Worm (Caenorhabditis elegans): ENCODE results near the gene Y55F3BR.6.

Y55F3BR.6 gene

DNA sequence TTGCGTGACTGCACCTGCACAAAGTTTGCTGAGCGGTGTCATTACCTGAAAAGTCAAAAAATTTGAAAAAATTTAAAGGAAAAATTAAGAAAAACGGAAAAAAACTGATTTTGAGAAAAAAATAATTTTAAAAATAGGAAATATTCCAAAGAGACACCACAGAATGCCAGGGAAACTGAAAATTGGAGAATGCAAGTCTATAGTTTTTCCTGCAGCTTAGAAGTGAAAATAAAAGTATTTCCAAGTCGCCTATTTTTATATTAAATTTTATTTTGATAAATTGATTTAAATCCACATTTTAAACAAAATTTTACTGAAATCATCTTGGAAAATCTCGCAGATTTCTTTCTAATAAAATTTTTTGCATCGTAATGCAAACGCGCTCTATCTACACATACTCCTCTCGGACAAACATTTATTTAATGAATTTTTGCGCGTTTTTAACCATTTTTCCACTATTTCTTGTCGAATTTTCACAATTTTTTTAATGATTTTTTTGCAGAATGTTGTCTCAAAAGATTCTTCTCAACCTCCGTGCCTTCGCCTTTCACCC is 45.3 kb downstream of the Y55F3BR.6 start, which contains the start of the genes F56B3.11 and ech-5:
TSS of gene F56B3.11 (minus strand) at position 51 of the 553 bp plus-strand sequence.
TSS of gene ech-5 (plus strand) at position 503 of the 553 bp plus-strand sequence.
- TF ChIP-seq nhr-47 (tag; optimal IDR thresholded peaks at IDR 0.05) = peak; percentile 94
- no peak for TF ChIP-seq ces-1 (GFP tag; optimal IDR thresholded peaks at IDR 0.05)
- TF ChIP-seq snpc-4 (tag; optimal IDR thresholded peaks at IDR 0.05) = peak; percentile 45
- no peak for TF ChIP-seq sptf-1 (tag; optimal IDR thresholded peaks at IDR 0.05)
- TF ChIP-seq egl-13 (tag; optimal IDR thresholded peaks at IDR 0.05) = peak; percentile 87
- TF ChIP-seq hlh-17 (GFP tag; optimal IDR thresholded peaks at IDR 0.05; ENCODE audit: borderline replicate concordance) = no peak
- peak; percentile 93 for TF ChIP-seq lin-14 (GFP tag; optimal IDR thresholded peaks at IDR 0.05)
- TF ChIP-seq mep-1 (tag; optimal IDR thresholded peaks at IDR 0.05) = peak; percentile 83
- peak; percentile 73 for TF ChIP-seq hlh-4 (tag; optimal IDR thresholded peaks at IDR 0.05)
- peak; percentile 87 for TF ChIP-seq C04F5.9 (tag; optimal IDR thresholded peaks at IDR 0.05)
- TF ChIP-seq F16B12.6 (tag; optimal IDR thresholded peaks at IDR 0.05) = peak; percentile 19
- no peak for TF ChIP-seq egl-27 (tag; optimal IDR thresholded peaks at IDR 0.05)
- no peak for TF ChIP-seq aha-1 (tag; optimal IDR thresholded peaks at IDR 0.05)
- TF ChIP-seq pax-3 (tag; optimal IDR thresholded peaks at IDR 0.05) = peak; percentile 96
- no peak for TF ChIP-seq nhr-11 (tag; optimal IDR thresholded peaks at IDR 0.05)
- no peak for TF ChIP-seq ets-5 (GFP tag; IDR thresholded peaks at IDR 0.05)
- TF ChIP-seq ceh-88 (GFP tag; IDR thresholded peaks at IDR 0.05) = peak; percentile 93
- peak; percentile 81 for TF ChIP-seq fkh-4 (tag; optimal IDR thresholded peaks at IDR 0.05; ENCODE audit: borderline replicate concordance)
- peak; percentile 95 for TF ChIP-seq fkh-8 (tag; optimal IDR thresholded peaks at IDR 0.05)
- peak; percentile 92 for TF ChIP-seq snu-23 (GFP tag; optimal IDR thresholded peaks at IDR 0.05)
- peak; percentile 44 for TF ChIP-seq nhr-77 (tag; optimal IDR thresholded peaks at IDR 0.05)
- no peak for TF ChIP-seq sup-37 (GFP tag; optimal IDR thresholded peaks at IDR 0.05)
- no peak for TF ChIP-seq blmp-1 (tag; optimal IDR thresholded peaks at IDR 0.05)
- TF ChIP-seq irx-1 (tag; optimal IDR thresholded peaks at IDR 0.05) = peak; percentile 84
- TF ChIP-seq nhr-76 (tag; optimal IDR thresholded peaks at IDR 0.05) = no peak
- TF ChIP-seq aly-2 (tag; optimal IDR thresholded peaks at IDR 0.05) = peak; percentile 44
- TF ChIP-seq lin-15B (tag; optimal IDR thresholded peaks at IDR 0.05) = peak; percentile 76
- TF ChIP-seq ceh-82 (tag; optimal IDR thresholded peaks at IDR 0.05) = peak; percentile 5 to 58 (median 20)
- no peak for TF ChIP-seq fkh-10 (GFP tag; optimal IDR thresholded peaks at IDR 0.05)
- peak; percentile 41 for TF ChIP-seq lin-39 (tag; optimal IDR thresholded peaks at IDR 0.05)
- TF ChIP-seq elt-3 (tag; optimal IDR thresholded peaks at IDR 0.05) = peak in 1 of 6 experiments; percentile 34
- no peak for TF ChIP-seq C34B4.2 (tag; optimal IDR thresholded peaks at IDR 0.05)
- no peak for TF ChIP-seq nhr-12 (tag; optimal IDR thresholded peaks at IDR 0.05)
- TF ChIP-seq zip-4 (GFP tag; optimal IDR thresholded peaks at IDR 0.05) = peak; percentile 19
- TF ChIP-seq tlp-1 (tag; optimal IDR thresholded peaks at IDR 0.05) = no peak
- TF ChIP-seq pqm-1 (tag; optimal IDR thresholded peaks at IDR 0.05) = no peak
- peak; percentile 58 to 77 (median 68) for TF ChIP-seq dpl-1 (GFP tag; optimal IDR thresholded peaks at IDR 0.05)
- TF ChIP-seq nhr-20 (tag; optimal IDR thresholded peaks at IDR 0.05) = peak; percentile 87
- no peak for TF ChIP-seq ztf-4 (tag; optimal IDR thresholded peaks at IDR 0.05)
- peak; percentile 91 for TF ChIP-seq tbx-2 (tag; optimal IDR thresholded peaks at IDR 0.05)
- no peak for TF ChIP-seq unc-62 (GFP tag; optimal IDR thresholded peaks at IDR 0.05)
- peak; percentile 72 for TF ChIP-seq efl-3 (GFP tag; optimal IDR thresholded peaks at IDR 0.05)
- TF ChIP-seq nhr-71 (tag; optimal IDR thresholded peaks at IDR 0.05) = peak; percentile 95
- TF ChIP-seq unc-98 (GFP tag; IDR thresholded peaks at IDR 0.05) = peak; percentile 93
- peak; percentile 77 for TF ChIP-seq C16A3.4 (tag; optimal IDR thresholded peaks at IDR 0.05)
- TF ChIP-seq lin-13 (GFP tag; optimal IDR thresholded peaks at IDR 0.05) = peak; percentile 47
- TF ChIP-seq skn-1 (tag; optimal IDR thresholded peaks at IDR 0.05) = peak; percentile 36
- peak; percentile 65 to 78 for TF ChIP-seq efl-1 (optimal IDR thresholded peaks at IDR 0.05)
- peak; percentile 74 to 93 for TF ChIP-seq efl-1 (GFP tag; optimal IDR thresholded peaks at IDR 0.05 in 1 of 2)
- peak; percentile 96 for TF ChIP-seq nhr-90 (tag; optimal IDR thresholded peaks at IDR 0.05; ENCODE audit: poor library complexity)
- TF ChIP-seq nhr-84 (tag; optimal IDR thresholded peaks at IDR 0.05) = no peak
- no peak for TF ChIP-seq alr-1 (tag; optimal IDR thresholded peaks at IDR 0.05; ENCODE audit: borderline replicate concordance)
- TF ChIP-seq sox-4 (tag; optimal IDR thresholded peaks at IDR 0.05) = peak; percentile 82

All from whole organism, L1 larva.